Fruit fly (Drosophila melanogaster) whole organism, adult: Measurements from ENCODE around the gene dlp.

Experiments
- CG11617 ChIP-seq: fragments of 200-800 bp; sonication (Bioruptor generic); optimal IDR thresholded peaks from 2 replicates; lab custom pipeline; 2017; ENCODE audit warnings: mild to moderate bottlenecking, missing biosample characterization, missing genetic modification reagents, missing genetic modification characterization
- CG12768 ChIP-seq: fragments of 200-800 bp; sonication (Bioruptor generic); optimal IDR thresholded peaks from 2 replicates; lab custom pipeline; 2017; ENCODE audit warnings: missing biosample characterization, missing genetic modification characterization, mild to moderate bottlenecking, moderate library complexity, missing genetic modification reagents
- CG14711 ChIP-seq: fragments of 200-800 bp; sonication (Bioruptor generic); optimal IDR thresholded peaks from 2 replicates; lab custom pipeline; 2018; ENCODE audit warnings: missing biosample characterization, mild to moderate bottlenecking, missing genetic modification characterization, moderate library complexity
- CG1620 ChIP-seq: fragments of 200-800 bp; sonication (Bioruptor generic); optimal IDR thresholded peaks from 2 replicates; lab custom pipeline; 2016; ENCODE audit warnings: missing biosample characterization, missing genetic modification characterization
- CG33017 ChIP-seq: fragments of 200-800 bp; sonication (Bioruptor generic); optimal IDR thresholded peaks from 2 replicates; lab custom pipeline; 2018; ENCODE audit warnings: missing biosample characterization, mild to moderate bottlenecking, missing genetic modification characterization, moderate library complexity
- CG5204 ChIP-seq: fragments of 200-800 bp; sonication (Bioruptor generic); optimal IDR thresholded peaks from 2 replicates; lab custom pipeline; 2016; ENCODE audit warnings: missing biosample characterization, missing genetic modification characterization
- CG7045 ChIP-seq: fragments of 200-800 bp; sonication (Bioruptor generic); optimal IDR thresholded peaks from 2 replicates; lab custom pipeline; 2017; ENCODE audit warnings: missing biosample characterization, mild to moderate bottlenecking, missing genetic modification characterization
- CG7101 ChIP-seq: fragments of 200-800 bp; sonication (Bioruptor generic); optimal IDR thresholded peaks from 2 replicates; lab custom pipeline; 2018; ENCODE audit warnings: missing biosample characterization, mild to moderate bottlenecking, missing genetic modification characterization, moderate library complexity
- Clk ChIP-seq: fragments of 200-800 bp; sonication (Bioruptor generic); optimal IDR thresholded peaks from 2 replicates; lab custom pipeline; 2017; ENCODE audit warnings: missing biosample characterization, missing genetic modification characterization
- Crg-1 ChIP-seq: fragments of 200-800 bp; sonication (Bioruptor generic); optimal IDR thresholded peaks from 2 replicates; lab custom pipeline; 2016; ENCODE audit warnings: missing biosample characterization, missing genetic modification characterization
- Hr96 ChIP-seq: fragments of 200-800 bp; sonication (Bioruptor generic); optimal IDR thresholded peaks from 2 replicates; lab custom pipeline; 2016; ENCODE audit warnings: missing biosample characterization, missing genetic modification characterization
- Mnt ChIP-seq: fragments of 200-800 bp; sonication (Bioruptor generic); optimal IDR thresholded peaks from 2 replicates; lab custom pipeline; 2016; ENCODE audit warnings: missing biosample characterization, mild to moderate bottlenecking, missing genetic modification characterization
- bab1 ChIP-seq: fragments of 200-800 bp; sonication (Bioruptor generic); optimal IDR thresholded peaks from 3 replicates; lab custom pipeline; 2019; ENCODE audit warnings: missing biosample characterization, mild to moderate bottlenecking, missing genetic modification characterization, moderate library complexity
- cic ChIP-seq: fragments of 200-800 bp; sonication (Bioruptor generic); optimal IDR thresholded peaks from 2 replicates; lab custom pipeline; 2017; ENCODE audit warnings: missing biosample characterization, mild to moderate bottlenecking, missing genetic modification characterization, moderate library complexity
- cnc ChIP-seq, 2 experiments: fragments of >200 bp; optimal IDR thresholded peaks; 2 replicates each; lab custom pipeline; 2017
- kay ChIP-seq: fragments of 200-800 bp; sonication (Bioruptor generic); peaks from one replicate; lab custom pipeline; 2016; ENCODE audit warnings: missing biosample characterization, missing genetic modification characterization, borderline replicate concordance
- ovo ChIP-seq: fragments of 200-800 bp; sonication (Bioruptor generic); optimal IDR thresholded peaks from 2 replicates; lab custom pipeline; 2016; ENCODE audit warnings: missing biosample characterization, missing genetic modification characterization
- pad ChIP-seq: fragments of 200-800 bp; sonication (Bioruptor generic); optimal IDR thresholded peaks from 3 replicates; lab custom pipeline; 2017; ENCODE audit warnings: missing biosample characterization, missing genetic modification characterization, mild to moderate bottlenecking, moderate library complexity, missing genetic modification reagents
- tj ChIP-seq: fragments of 200-800 bp; sonication (Bioruptor generic); optimal IDR thresholded peaks from 3 replicates; lab custom pipeline; 2017; ENCODE audit warnings: missing biosample characterization, mild to moderate bottlenecking, missing genetic modification characterization, moderate library complexity
- toe ChIP-seq: fragments of 200-800 bp; sonication (Bioruptor generic); optimal IDR thresholded peaks from 2 replicates; lab custom pipeline; 2016; ENCODE audit warnings: missing biosample characterization, missing genetic modification characterization

dlp gene

dm6 chr3L:14650348-14650747, 17.9 kb downstream of the dlp start:
- no peak for TF ChIP-seq bab1
- peak; percentile 85 for TF ChIP-seq cic (GFP tag; lab: Kevin White, UChicago)
- TF ChIP-seq CG11617, result no peak
- TF ChIP-seq tj (GFP tag; lab: Kevin White, UChicago), result peak; percentile 44
- TF ChIP-seq Mnt, result no peak
- no peak for TF ChIP-seq pad (GFP tag; lab: Kevin White, UChicago)
- TF ChIP-seq kay, result peak; percentile 38

- TF ChIP-seq bab1 (no peak), CG7101 (no peak), CG14711 (tag; lab: Kevin White, UChicago) (no peak), toe (GFP tag; lab: Kevin White, UChicago) (no peak), CG12768 (GFP tag; lab: Kevin White, UChicago) (no peak), CG33017 (tag; lab: Kevin White, UChicago) (no peak), CG11617 (no peak), Mnt (no peak), Crg-1 (no peak), Clk (GFP tag; lab: Kevin White, UChicago) (no peak), CG1620 (GFP tag; lab: Kevin White, UChicago) (no peak), CG5204 (no peak), ovo (GFP tag; lab: Kevin White, UChicago) (no peak), Hr96 (GFP tag; lab: Kevin White, UChicago) (no peak)
These were observed 20.2 kb downstream of the dlp start for dm6 chr3L:14652554-14652953.

- no peak for TF ChIP-seq CG33017 (tag; lab: Kevin White, UChicago)
- no peak for TF ChIP-seq CG7101
- no peak for TF ChIP-seq CG7045
- TF ChIP-seq Crg-1, result no peak
- no peak for TF ChIP-seq CG1620 (GFP tag; lab: Kevin White, UChicago)
- no peak for TF ChIP-seq toe (GFP tag; lab: Kevin White, UChicago)
- no peak for TF ChIP-seq CG11617
- TF ChIP-seq tj (GFP tag; lab: Kevin White, UChicago), result no peak
- no peak for TF ChIP-seq bab1
- TF ChIP-seq kay, result no peak
These were observed 22.3 kb downstream of the dlp start for dm6 chr3L:14654737-14655136.

dm6 chr3L:14655178-14655577, 22.8 kb downstream of the dlp start:
- TF ChIP-seq ovo (GFP tag; lab: Kevin White, UChicago), result no peak
- no peak for TF ChIP-seq CG7045
- no peak for TF ChIP-seq CG14711 (tag; lab: Kevin White, UChicago)
- no peak for TF ChIP-seq Mnt

dm6 chr3L:14655681-14656080, 23.3 kb downstream of the dlp start:
- TF ChIP-seq CG7045 (no peak), bab1 (no peak), CG7101 (no peak), Mnt (no peak), Clk (GFP tag; lab: Kevin White, UChicago) (no peak), tj (GFP tag; lab: Kevin White, UChicago) (no peak), CG11617 (no peak), cic (GFP tag; lab: Kevin White, UChicago) (no peak), cnc (optimal IDR thresholded peaks at IDR 0.05; lab: Kevin White, UChicago) (no peak), Crg-1 (no peak), CG1620 (GFP tag; lab: Kevin White, UChicago) (no peak), pad (GFP tag; lab: Kevin White, UChicago) (no peak), CG33017 (tag; lab: Kevin White, UChicago) (no peak), Hr96 (GFP tag; lab: Kevin White, UChicago) (no peak), CG14711 (tag; lab: Kevin White, UChicago) (no peak), CG5204 (no peak), kay (no peak), CG12768 (GFP tag; lab: Kevin White, UChicago) (no peak), toe (GFP tag; lab: Kevin White, UChicago) (no peak), ovo (GFP tag; lab: Kevin White, UChicago) (no peak)

- TF ChIP-seq Crg-1 (no peak), CG7045 (no peak), pad (GFP tag; lab: Kevin White, UChicago) (no peak), CG5204 (no peak), CG7101 (no peak), Clk (GFP tag; lab: Kevin White, UChicago) (no peak), ovo (GFP tag; lab: Kevin White, UChicago) (no peak), toe (GFP tag; lab: Kevin White, UChicago) (no peak), CG11617 (no peak), tj (GFP tag; lab: Kevin White, UChicago) (no peak), CG14711 (tag; lab: Kevin White, UChicago) (no peak), CG1620 (GFP tag; lab: Kevin White, UChicago) (no peak), CG12768 (GFP tag; lab: Kevin White, UChicago) (no peak)
These were observed 25.2 kb downstream of the dlp start for dm6 chr3L:14657485-14658054.
